Fruit fly (Drosophila melanogaster): ENCODE measurements around the gene Pdss2.
A peak's percentile ranks its signal among the peaks of the same experiment; 100 is the strongest.

Gene Pdss2

DNA sequence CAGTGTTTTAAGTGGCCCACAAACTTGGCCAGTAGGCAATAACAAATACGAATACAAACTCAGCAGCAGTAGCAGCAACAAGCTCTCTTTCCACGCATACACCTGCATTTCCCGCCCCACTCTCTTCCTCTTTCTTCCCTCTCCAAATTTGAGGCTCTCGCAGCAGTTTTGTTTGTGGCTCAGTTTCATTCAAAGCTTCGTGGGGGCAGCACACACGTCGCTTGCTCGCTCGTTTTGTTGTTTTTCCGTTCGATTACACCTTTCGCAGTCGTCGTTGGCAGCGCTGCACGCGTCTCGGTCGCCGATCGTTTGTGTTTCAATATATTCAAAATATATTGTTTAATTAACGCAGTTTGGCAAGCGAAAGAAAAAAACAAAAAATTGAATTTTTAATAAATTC, 30.9 kb downstream of the Pdss2 start (continued):
- no peak for TF ChIP-seq fd96Cb (tag; optimal IDR thresholded peaks at IDR 0.05)
- TF ChIP-seq CG7839 (tag; optimal IDR thresholded peaks at IDR 0.05) = no peak
- TF ChIP-seq CG1529 (GFP tag; optimal IDR thresholded peaks at IDR 0.05) = no peak
- TF ChIP-seq PHDP (tag; optimal IDR thresholded peaks at IDR 0.05) = no peak
- peak; percentile 53; the same call in 1 of the 2 replicates for TF ChIP-seq Awh (GFP tag; IDR thresholded peaks at IDR 0.05)
- TF ChIP-seq otp (GFP tag; IDR thresholded peaks at IDR 0.05) = no peak
- no peak for TF ChIP-seq Sin3A (optimal IDR thresholded peaks at IDR 0.05)
- TF ChIP-seq CG11696 (GFP tag; IDR thresholded peaks at IDR 0.05) = no peak
- TF ChIP-seq Dfd (GFP tag; optimal IDR thresholded peaks at IDR 0.05) = no peak
- peak; percentile 55; the same call in 1 of the 3 replicates for TF ChIP-seq CG2199 (GFP tag; IDR thresholded peaks at IDR 0.05)
- no peak for TF ChIP-seq CG4730 (GFP tag; IDR thresholded peaks at IDR 0.05)
- TF ChIP-seq CG32767 (GFP tag; IDR thresholded peaks at IDR 0.05) = no peak
- peak; percentile 9 for TF ChIP-seq CG18599 (GFP tag; optimal IDR thresholded peaks at IDR 0.05)
- TF ChIP-seq CG10267 (tag; optimal IDR thresholded peaks at IDR 0.05) = no peak
- no peak for TF ChIP-seq ems (GFP tag; optimal IDR thresholded peaks at IDR 0.05)
- no peak for TF ChIP-seq dati (GFP tag; IDR thresholded peaks at IDR 0.05)
- no peak for TF ChIP-seq klu (GFP tag; IDR thresholded peaks at IDR 0.05)
- TF ChIP-seq pho (GFP tag; optimal IDR thresholded peaks at IDR 0.05) = no peak
- no peak for TF ChIP-seq dm (GFP tag; optimal IDR thresholded peaks at IDR 0.05)
- no peak for TF ChIP-seq Ets65A (GFP tag)
- no peak for TF ChIP-seq bcd (GFP tag; optimal IDR thresholded peaks at IDR 0.05)
- TF ChIP-seq bowl (GFP tag; IDR thresholded peaks at IDR 0.05) = peak; percentile 53; the same call in 1 of the 2 replicates
- TF ChIP-seq CG14965 (GFP tag; optimal IDR thresholded peaks at IDR 0.05; ENCODE audit: borderline replicate concordance) = no peak
- TF ChIP-seq BEAF-32 (GFP tag; optimal IDR thresholded peaks at IDR 0.05) = no peak
- peak; percentile 69 for TF ChIP-seq CG32532 (GFP tag; IDR thresholded peaks at IDR 0.05)
- no peak for TF ChIP-seq sisA (GFP tag; IDR thresholded peaks at IDR 0.05)
- no peak for TF ChIP-seq fd3F (GFP tag; optimal IDR thresholded peaks at IDR 0.05)
- no peak for TF ChIP-seq HmgD (GFP tag; optimal IDR thresholded peaks at IDR 0.05)
- TF ChIP-seq tx (GFP tag; optimal IDR thresholded peaks at IDR 0.05) = no peak
- TF ChIP-seq TFAM (GFP tag; optimal IDR thresholded peaks at IDR 0.05) = no peak
- TF ChIP-seq CG13775 (GFP tag; optimal IDR thresholded peaks at IDR 0.05) = no peak
- no peak for TF ChIP-seq ham (GFP tag; IDR thresholded peaks at IDR 0.05)
- no peak for TF ChIP-seq jing (GFP tag; optimal IDR thresholded peaks at IDR 0.05)
- no peak for TF ChIP-seq Bdp1 (GFP tag; optimal IDR thresholded peaks at IDR 0.05)
- TF ChIP-seq Camta (GFP tag; optimal IDR thresholded peaks at IDR 0.05) = no peak
- no peak for TF ChIP-seq CG2120 (GFP tag; optimal IDR thresholded peaks at IDR 0.05)
- no peak for TF ChIP-seq CG12219 (GFP tag; optimal IDR thresholded peaks at IDR 0.05)
- no peak for TF ChIP-seq CG4404 (GFP tag; IDR thresholded peaks at IDR 0.05)
- no peak for TF ChIP-seq Hr78 (GFP tag; optimal IDR thresholded peaks at IDR 0.05)
- no peak; the same call in 1 of the 2 replicates for TF ChIP-seq amos (GFP tag; IDR thresholded peaks at IDR 0.05; ENCODE audit: partially characterized antibody)
- no peak for TF ChIP-seq D19B (GFP tag; optimal IDR thresholded peaks at IDR 0.05)
- no peak for TF ChIP-seq tio (GFP tag; optimal IDR thresholded peaks at IDR 0.05)
- TF ChIP-seq Abd-B (GFP tag; optimal IDR thresholded peaks at IDR 0.05) = no peak
- TF ChIP-seq Hr51 (GFP tag; optimal IDR thresholded peaks at IDR 0.05) = no peak
- TF ChIP-seq CG10654 (GFP tag; optimal IDR thresholded peaks at IDR 0.05) = no peak
- TF ChIP-seq CG1792 (GFP tag; optimal IDR thresholded peaks at IDR 0.05) = no peak
- no peak for TF ChIP-seq Mrtf (GFP tag; IDR thresholded peaks at IDR 0.05)
- peak; percentile 93 for TF ChIP-seq Jarid2 (GFP tag; optimal IDR thresholded peaks at IDR 0.05)
- no peak for TF ChIP-seq Lim3 (GFP tag; IDR thresholded peaks at IDR 0.05)
- TF ChIP-seq CG12744 (GFP tag; optimal IDR thresholded peaks at IDR 0.05) = no peak
- TF ChIP-seq chinmo (GFP tag; IDR thresholded peaks at IDR 0.05; ENCODE audit: partially characterized antibody) = peak; percentile 98
- peak; percentile 38; the same call in 1 of the 2 replicates for TF ChIP-seq chm (GFP tag; IDR thresholded peaks at IDR 0.05)
